Worm (Caenorhabditis elegans): ENCODE measurements around the gene srv-28.

ce11 chrIV:6227974-6228373, 35.2 kb downstream of the srv-28 start, which contains the start of gene C49A9.1:
- TF ChIP-seq lsy-2 (tag; optimal IDR thresholded peaks at IDR 0.05) (no peak), ceh-88 (GFP tag; IDR thresholded peaks at IDR 0.05) (no peak), jun-1 (tag; optimal IDR thresholded peaks at IDR 0.05) (no peak), unc-62 (GFP tag; optimal IDR thresholded peaks at IDR 0.05) (no peak), rnt-1 (tag; optimal IDR thresholded peaks at IDR 0.05) (no peak)

Data from whole organism, L1 larva.